Worm (Caenorhabditis elegans) whole organism, L2 larva: Measurements from ENCODE around the gene Y56A3A.2.

Experiments
- C34F6.9 ChIP-seq: fragments of 150-350 bp; optimal IDR thresholded peaks from 2 replicates; lab custom pipeline; 2014; ENCODE audit warnings: missing biosample characterization, missing genetic modification characterization
- F13H6.1 ChIP-seq: sonication (generic microtip); optimal IDR thresholded peaks from 2 replicates; lab custom pipeline; 2016; ENCODE audit warnings: missing genetic modification characterization, missing compliant biosample characterization
- R02D3.7 ChIP-seq: fragments of 150-350 bp; optimal IDR thresholded peaks from 2 replicates; lab custom pipeline; 2014; ENCODE audit warnings: missing biosample characterization, missing genetic modification characterization
- Y55F3AM.14 ChIP-seq: fragments of 200-800 bp; sonication (Bioruptor generic); optimal IDR thresholded peaks from 2 replicates; lab custom pipeline; 2018; ENCODE audit warnings: mild to moderate bottlenecking, missing genetic modification characterization, missing compliant biosample characterization
- ZK546.5 ChIP-seq: sonication (generic microtip); optimal IDR thresholded peaks from 2 replicates; lab custom pipeline; 2017; ENCODE audit warnings: missing biosample characterization, missing genetic modification characterization
- alr-1 ChIP-seq: fragments of 150-350 bp; optimal IDR thresholded peaks from 2 replicates; lab custom pipeline; 2014; ENCODE audit warnings: missing biosample characterization, missing genetic modification characterization
- aly-2 ChIP-seq: fragments of 150-350 bp; optimal IDR thresholded peaks from 2 replicates; lab custom pipeline; 2014; ENCODE audit warnings: missing biosample characterization, missing genetic modification characterization
- ama-1 ChIP-seq: fragments of 150-350 bp; optimal IDR thresholded peaks from 2 replicates; lab custom pipeline; 2018; ENCODE audit warnings: inconsistent platforms
- blmp-1 ChIP-seq: sonication (generic microtip); optimal IDR thresholded peaks from 2 replicates; lab custom pipeline; 2017; ENCODE audit warnings: missing genetic modification characterization, mild to moderate bottlenecking, missing compliant biosample characterization, antibody characterized with exemption, moderate library complexity; ENCODE audit not compliant: insufficient read depth
- ceh-16 ChIP-seq: fragments of 150-350 bp; optimal IDR thresholded peaks from 2 replicates; lab custom pipeline; 2014; ENCODE audit warnings: missing biosample characterization, missing genetic modification characterization
- ceh-82 ChIP-seq: fragments of 150-350 bp; optimal IDR thresholded peaks from 2 replicates; lab custom pipeline; 2014; ENCODE audit warnings: missing biosample characterization, missing genetic modification characterization
- dmd-4 ChIP-seq: sonication (generic microtip); optimal IDR thresholded peaks from 2 replicates; lab custom pipeline; 2017; ENCODE audit warnings: missing biosample characterization, missing genetic modification characterization
- egl-27 ChIP-seq: sonication (generic microtip); optimal IDR thresholded peaks from 3 replicates; lab custom pipeline; 2017; ENCODE audit warnings: missing biosample characterization, missing genetic modification reagents, missing genetic modification characterization
- elt-1 ChIP-seq: fragments of 150-350 bp; optimal IDR thresholded peaks from 2 replicates; lab custom pipeline; 2014; ENCODE audit warnings: missing biosample characterization, missing genetic modification characterization
- elt-3 ChIP-seq: sonication (generic microtip); optimal IDR thresholded peaks from 2 replicates; lab custom pipeline; 2017; ENCODE audit warnings: missing biosample characterization, missing genetic modification characterization
- fos-1 ChIP-seq: fragments of 150-350 bp; optimal IDR thresholded peaks from 2 replicates; lab custom pipeline; 2014; ENCODE audit warnings: missing biosample characterization, missing genetic modification characterization
- gmeb-1 ChIP-seq: fragments of 150-350 bp; optimal IDR thresholded peaks from 2 replicates; lab custom pipeline; 2014; ENCODE audit warnings: missing biosample characterization, missing genetic modification characterization
- lin-11 ChIP-seq: fragments of 150-350 bp; sonication (generic microtip); optimal IDR thresholded peaks from 2 replicates; lab custom pipeline; 2014; ENCODE audit warnings: missing biosample characterization, missing genetic modification characterization, inconsistent platforms, mixed read lengths
- lin-39 ChIP-seq: fragments of 150-350 bp; optimal IDR thresholded peaks from 2 replicates; lab custom pipeline; 2014; ENCODE audit warnings: missing biosample characterization, missing genetic modification reagents, missing genetic modification characterization
- lsy-2 ChIP-seq, 2 experiments: fragments of 150-350 bp in 1 of 2; sonication (generic microtip) in 1 of 2; optimal IDR thresholded peaks; 2 replicates each; lab custom pipeline; 2014 to 2017; ENCODE audit warnings: missing biosample characterization in 2 of 2, missing genetic modification characterization in 2 of 2
- mab-5 ChIP-seq: fragments of 150-350 bp; optimal IDR thresholded peaks from 2 replicates; lab custom pipeline; 2014; ENCODE audit warnings: missing biosample characterization, missing genetic modification characterization
- mdl-1 ChIP-seq, 2 experiments: fragments of 150-350 bp in 1 of 2; sonication (generic microtip) in 1 of 2; optimal IDR thresholded peaks; 2 replicates each; lab custom pipeline; 2017; ENCODE audit warnings: missing biosample characterization in 2 of 2, missing genetic modification characterization in 2 of 2
- nhr-10 ChIP-seq: sonication (generic microtip); optimal IDR thresholded peaks from 2 replicates; lab custom pipeline; 2017; ENCODE audit warnings: missing biosample characterization, missing genetic modification characterization
- nhr-12 ChIP-seq: fragments of 150-350 bp; optimal IDR thresholded peaks from 2 replicates; lab custom pipeline; 2014; ENCODE audit warnings: missing biosample characterization, missing genetic modification characterization
- nhr-21 ChIP-seq: fragments of 150-350 bp; optimal IDR thresholded peaks from 2 replicates; lab custom pipeline; 2014; ENCODE audit warnings: missing biosample characterization, missing genetic modification characterization
- nhr-23 ChIP-seq: fragments of 150-350 bp; optimal IDR thresholded peaks from 2 replicates; lab custom pipeline; 2014; ENCODE audit warnings: missing biosample characterization, missing genetic modification reagents, missing genetic modification characterization
- nhr-237 ChIP-seq: fragments of 150-350 bp; optimal IDR thresholded peaks from 2 replicates; lab custom pipeline; 2014; ENCODE audit warnings: missing biosample characterization, missing genetic modification characterization
- nhr-6 ChIP-seq: fragments of 150-350 bp; optimal IDR thresholded peaks from 2 replicates; lab custom pipeline; 2014; ENCODE audit warnings: missing biosample characterization, missing genetic modification characterization
- nhr-77 ChIP-seq: fragments of 150-350 bp; optimal IDR thresholded peaks from 2 replicates; lab custom pipeline; 2014; ENCODE audit warnings: missing biosample characterization, missing genetic modification characterization
- peb-1 ChIP-seq: fragments of 150-350 bp; optimal IDR thresholded peaks from 2 replicates; lab custom pipeline; 2014; ENCODE audit warnings: missing biosample characterization, missing genetic modification characterization
- sem-4 ChIP-seq: fragments of 150-350 bp; optimal IDR thresholded peaks from 2 replicates; lab custom pipeline; 2014; ENCODE audit warnings: missing biosample characterization, missing genetic modification reagents, missing genetic modification characterization
- skn-1 ChIP-seq: sonication (generic microtip); optimal IDR thresholded peaks from 2 replicates; lab custom pipeline; 2017; ENCODE audit warnings: missing biosample characterization, missing genetic modification characterization
- sma-9 ChIP-seq, 2 experiments: fragments of 150-350 bp in 1 of 2; sonication (generic microtip) in 1 of 2; optimal IDR thresholded peaks; 2 replicates each; lab custom pipeline; 2014 to 2016; ENCODE audit warnings: missing genetic modification characterization in 2 of 2, mild to moderate bottlenecking in 1 of 2, missing biosample characterization in 1 of 2, missing compliant biosample characterization in 1 of 2, missing genetic modification reagents in 1 of 2, moderate library complexity in 1 of 2
- unc-39 ChIP-seq: fragments of 150-350 bp; optimal IDR thresholded peaks from 2 replicates; lab custom pipeline; 2014; ENCODE audit warnings: missing biosample characterization, missing genetic modification characterization
- unc-55 ChIP-seq: fragments of 150-350 bp; sonication (generic microtip); optimal IDR thresholded peaks from 3 replicates; lab custom pipeline; 2014; ENCODE audit warnings: missing biosample characterization, missing genetic modification reagents, missing genetic modification characterization
- unc-62 ChIP-seq: fragments of 150-350 bp; optimal IDR thresholded peaks from 2 replicates; lab custom pipeline; 2014; ENCODE audit warnings: missing biosample characterization, missing genetic modification reagents, missing genetic modification characterization
- zag-1 ChIP-seq: fragments of 150-350 bp; optimal IDR thresholded peaks from 2 replicates; lab custom pipeline; 2014; ENCODE audit warnings: missing biosample characterization, missing genetic modification characterization
- ztf-11 ChIP-seq: sonication (generic microtip); optimal IDR thresholded peaks from 2 replicates; lab custom pipeline; 2017; ENCODE audit warnings: missing biosample characterization, missing genetic modification characterization

Gene Y56A3A.2

DNA sequence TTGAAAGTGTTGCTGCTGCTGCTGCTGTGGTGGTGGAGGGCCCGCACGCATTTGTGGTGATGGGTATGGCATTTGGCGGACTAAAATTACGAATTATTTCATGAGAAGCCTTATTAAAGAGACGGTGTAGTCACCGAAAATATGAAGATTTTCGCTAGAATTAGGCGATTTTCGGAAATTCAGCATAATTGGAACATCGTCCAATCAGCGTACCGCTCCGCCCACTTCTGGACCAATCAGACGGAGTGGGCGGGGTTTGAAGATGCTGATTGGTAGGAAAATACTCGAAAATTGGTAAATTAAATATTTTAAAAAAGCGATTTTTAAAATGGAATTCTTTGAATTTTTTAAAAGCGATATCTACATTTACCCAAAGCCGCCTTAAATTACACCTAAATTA is 4.1 kb upstream of the Y56A3A.2 start:
- TF ChIP-seq lin-39 (tag; lab: Kevin White, UChicago) (no peak), ama-1 (lab: Kevin White, UChicago) (no peak), nhr-10 (tag; lab: Kevin White, UChicago) (no peak), sem-4 (tag; lab: Kevin White, UChicago) (no peak), mab-5 (tag; lab: Kevin White, UChicago) (no peak), peb-1 (tag; lab: Kevin White, UChicago) (no peak), F13H6.1 (tag; lab: Kevin White, UChicago) (no peak), elt-3 (no peak), lin-11 (tag; lab: Kevin White, UChicago) (no peak), unc-39 (tag; lab: Kevin White, UChicago) (no peak), nhr-21 (tag; lab: Kevin White, UChicago) (no peak), unc-55 (GFP tag; lab: Kevin White, UChicago) (no peak), skn-1 (tag; lab: Kevin White, UChicago) (no peak), lsy-2 (tag; optimal IDR thresholded peaks at IDR 0.05; lab: Kevin White, UChicago) (no peak), fos-1 (tag; lab: Kevin White, UChicago) (no peak), nhr-237 (tag; lab: Kevin White, UChicago) (no peak), mdl-1 (tag; optimal IDR thresholded peaks at IDR 0.05; lab: Kevin White, UChicago) (no peak), egl-27 (tag; lab: Kevin White, UChicago) (no peak)

ce11 chrIII:11861123-11861522 is 926 bp downstream of the Y56A3A.2 start:
- no peak for TF ChIP-seq nhr-10 (tag; lab: Kevin White, UChicago)
- no peak for TF ChIP-seq ztf-11
- TF ChIP-seq Y55F3AM.14, result no peak
- no peak for TF ChIP-seq nhr-77 (tag; lab: Kevin White, UChicago)
- no peak for TF ChIP-seq peb-1 (tag; lab: Kevin White, UChicago)
- TF ChIP-seq dmd-4 (tag; lab: Kevin White, UChicago), result no peak
- no peak for TF ChIP-seq sem-4 (tag; lab: Kevin White, UChicago)
- TF ChIP-seq nhr-23 (tag; lab: Kevin White, UChicago), result no peak

DNA sequence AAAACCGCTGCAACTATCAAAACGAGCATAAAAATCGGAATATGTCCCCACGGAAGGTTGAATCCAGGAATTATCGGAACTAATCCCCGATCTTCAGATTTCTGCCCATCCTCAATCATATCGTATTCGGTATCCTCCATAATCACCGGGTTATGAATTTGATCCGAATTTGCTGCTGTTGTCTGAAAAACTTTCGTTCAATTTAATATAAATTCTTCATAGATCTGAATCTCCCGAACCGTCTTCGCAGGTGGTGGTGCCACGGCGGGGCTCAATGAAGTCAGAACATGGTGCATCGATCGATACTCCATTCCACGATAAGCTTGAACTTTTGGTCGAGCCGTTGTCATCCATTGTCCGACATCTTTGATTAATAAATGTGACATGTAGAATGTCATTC is 5.2 kb downstream of the Y56A3A.2 start:
- TF ChIP-seq ceh-82 (tag; lab: Kevin White, UChicago) (no peak), zag-1 (tag; lab: Kevin White, UChicago) (no peak), ceh-16 (no peak), alr-1 (tag; lab: Kevin White, UChicago) (no peak), nhr-77 (tag; lab: Kevin White, UChicago) (no peak), elt-1 (tag; lab: Kevin White, UChicago) (no peak), unc-62 (GFP tag; lab: Kevin White, UChicago) (no peak), C34F6.9 (tag; lab: Kevin White, UChicago) (no peak), skn-1 (tag; lab: Kevin White, UChicago) (no peak), unc-39 (tag; lab: Kevin White, UChicago) (no peak), ZK546.5 (tag; lab: Kevin White, UChicago) (no peak), blmp-1 (tag; lab: Kevin White, UChicago) (no peak), nhr-10 (tag; lab: Kevin White, UChicago) (no peak), sma-9 (GFP tag; optimal IDR thresholded peaks at IDR 0.05; lab: Kevin White, UChicago) (no peak), sma-9 (tag; optimal IDR thresholded peaks at IDR 0.05; lab: Kevin White, UChicago) (no peak)

- TF ChIP-seq nhr-12 (tag; lab: Kevin White, UChicago) (no peak), egl-27 (tag; lab: Kevin White, UChicago) (no peak), R02D3.7 (tag; lab: Kevin White, UChicago) (no peak), nhr-23 (tag; lab: Kevin White, UChicago) (no peak)
- TF ChIP-seq, all 48 proteins: peak for 0
These were observed 8.5 kb downstream of the Y56A3A.2 start for ce11 chrIII:11853533-11853932.

ce11 chrIII:11849590-11849989 is 12.5 kb downstream of the Y56A3A.2 start:
- TF ChIP-seq gmeb-1 (tag; lab: Kevin White, UChicago) (no peak), Y55F3AM.14 (no peak), nhr-6 (tag; lab: Kevin White, UChicago) (no peak), nhr-12 (tag; lab: Kevin White, UChicago) (no peak), ama-1 (lab: Kevin White, UChicago) (no peak), fos-1 (tag; lab: Kevin White, UChicago) (no peak), ceh-16 (no peak), aly-2 (tag; lab: Kevin White, UChicago) (no peak), nhr-23 (tag; lab: Kevin White, UChicago) (no peak), C34F6.9 (tag; lab: Kevin White, UChicago) (no peak)
